Fruit fly (Drosophila melanogaster) whole organism, embryonic: Measurements from ENCODE around the gene cana.

Experiments used
- ATbp ChIP-seq: fragments of 200-800 bp; sonication (Bioruptor generic); optimal IDR thresholded peaks from 2 replicates; lab custom pipeline; 2017; ENCODE audit warnings: missing biosample characterization, mild to moderate bottlenecking, missing genetic modification characterization, missing genetic modification reagents
- CG10147 ChIP-seq: fragments of 200-800 bp; sonication (Bioruptor generic); optimal IDR thresholded peaks from 2 replicates; lab custom pipeline; 2019; ENCODE audit warnings: missing biosample characterization, mild to moderate bottlenecking, missing genetic modification characterization, moderate library complexity
- CG10209 ChIP-seq: fragments of 200-800 bp; sonication (Bioruptor generic); optimal IDR thresholded peaks from 3 replicates; lab custom pipeline; 2017; ENCODE audit warnings: missing biosample characterization, mild to moderate bottlenecking, missing genetic modification characterization, missing genetic modification reagents
- CG10267 ChIP-seq: fragments of 200-800 bp; sonication (Bioruptor generic); optimal IDR thresholded peaks from 2 replicates; lab custom pipeline; 2018; ENCODE audit warnings: missing biosample characterization, mild to moderate bottlenecking, missing genetic modification characterization, moderate library complexity
- CG10431 ChIP-seq: fragments of 200-800 bp; sonication (Bioruptor generic); optimal IDR thresholded peaks from 3 replicates; lab custom pipeline; 2018; ENCODE audit warnings: missing biosample characterization, mild to moderate bottlenecking, missing genetic modification characterization
- CG12071 ChIP-seq: fragments of 200-800 bp; sonication (Bioruptor generic); optimal IDR thresholded peaks from 3 replicates; lab custom pipeline; 2018; ENCODE audit warnings: missing biosample characterization, mild to moderate bottlenecking, missing genetic modification characterization
- CG13424 ChIP-seq: fragments of 200-800 bp; sonication (Bioruptor generic); optimal IDR thresholded peaks from 2 replicates; lab custom pipeline; 2019; ENCODE audit warnings: missing biosample characterization, mild to moderate bottlenecking, missing genetic modification characterization, moderate library complexity
- CG14050 ChIP-seq: fragments of 200-800 bp; sonication (Bioruptor generic); IDR thresholded peaks from 3 replicates; pipeline ENCODE4 v1.3.6; 2022; ENCODE audit warnings: missing biosample characterization, missing genetic modification characterization
- CG15514 ChIP-seq: fragments of 200-800 bp; sonication (Bioruptor generic); optimal IDR thresholded peaks from 3 replicates; lab custom pipeline; 2017; ENCODE audit warnings: missing biosample characterization, missing genetic modification characterization, mild to moderate bottlenecking, moderate library complexity, missing genetic modification reagents
- CG15696 ChIP-seq: fragments of 200-800 bp; sonication (Bioruptor generic); optimal IDR thresholded peaks from 2 replicates; lab custom pipeline; 2019; ENCODE audit warnings: missing biosample characterization, mild to moderate bottlenecking, missing genetic modification characterization, moderate library complexity
- CG1603 ChIP-seq: fragments of 200-800 bp; sonication (Bioruptor generic); optimal IDR thresholded peaks from 2 replicates; lab custom pipeline; 2019; ENCODE audit warnings: missing biosample characterization, mild to moderate bottlenecking, missing genetic modification characterization, moderate library complexity
- CG2116 ChIP-seq: fragments of 200-800 bp; sonication (Bioruptor generic); optimal IDR thresholded peaks from 3 replicates; lab custom pipeline; 2018; ENCODE audit warnings: missing biosample characterization, mild to moderate bottlenecking, missing genetic modification characterization
- CG2202 ChIP-seq: fragments of 200-800 bp; sonication (Bioruptor generic); optimal IDR thresholded peaks from 2 replicates; lab custom pipeline; 2018; ENCODE audit warnings: missing biosample characterization, mild to moderate bottlenecking, missing genetic modification characterization
- CG30020 ChIP-seq: fragments of 200-800 bp; optimal IDR thresholded peaks from 2 replicates; lab custom pipeline; 2019; ENCODE audit warnings: missing biosample characterization, mild to moderate bottlenecking, missing genetic modification characterization, moderate library complexity
- CG34422 ChIP-seq: fragments of 200-800 bp; sonication (Bioruptor generic); IDR thresholded peaks from 3 replicates; pipeline ENCODE4 v1.3.6; 2022; ENCODE audit warnings: missing biosample characterization, missing genetic modification characterization
- CG4617 ChIP-seq: fragments of 200-800 bp; sonication (Bioruptor generic); optimal IDR thresholded peaks from 3 replicates; lab custom pipeline; 2016; ENCODE audit warnings: missing biosample characterization, missing genetic modification characterization, borderline replicate concordance
- CG6689 ChIP-seq: fragments of 200-800 bp; sonication (Bioruptor generic); IDR thresholded peaks from 2 replicates; pipeline ENCODE4 v1.3.6; 2022; ENCODE audit warnings: missing biosample characterization, missing genetic modification characterization
- CG9437 ChIP-seq: fragments of 200-800 bp; sonication (Bioruptor generic); optimal IDR thresholded peaks from 2 replicates; lab custom pipeline; 2018; ENCODE audit warnings: missing biosample characterization, mild to moderate bottlenecking, missing genetic modification characterization
- CG9932 ChIP-seq: fragments of 200-800 bp; sonication (Bioruptor generic); IDR thresholded peaks from 2 replicates; pipeline ENCODE4 v1.3.6; 2022; ENCODE audit warnings: missing biosample characterization, missing genetic modification characterization
- CHES-1-like ChIP-seq: fragments of 200-800 bp; sonication (Bioruptor generic); optimal IDR thresholded peaks from 2 replicates; lab custom pipeline; 2016; ENCODE audit warnings: missing biosample characterization, missing genetic modification characterization
- Dek ChIP-seq: fragments of 200-800 bp; sonication (Bioruptor generic); optimal IDR thresholded peaks from 3 replicates; lab custom pipeline; 2019; ENCODE audit warnings: missing biosample characterization, mild to moderate bottlenecking, missing genetic modification characterization, moderate library complexity
- Dfd ChIP-seq, 2 experiments: fragments of >200 bp; optimal IDR thresholded peaks; 2 replicates each; lab custom pipeline; 2017; ENCODE audit warnings: missing biosample characterization in 2 of 2, missing genetic modification characterization in 2 of 2
- Dp ChIP-seq: fragments of 200-800 bp; sonication (Bioruptor generic); optimal IDR thresholded peaks from 2 replicates; lab custom pipeline; 2018; ENCODE audit warnings: missing biosample characterization, mild to moderate bottlenecking, missing genetic modification characterization, moderate library complexity
- Mad ChIP-seq: fragments of 200-800 bp; sonication (Bioruptor generic); optimal IDR thresholded peaks from 2 replicates; lab custom pipeline; 2016; ENCODE audit warnings: missing biosample characterization, missing genetic modification characterization
- Myb ChIP-seq: fragments of 200-800 bp; sonication (Bioruptor generic); optimal IDR thresholded peaks from 2 replicates; lab custom pipeline; 2016; ENCODE audit warnings: missing biosample characterization, missing genetic modification characterization
- Neu2 ChIP-seq: fragments of 200-800 bp; sonication (Bioruptor generic); optimal IDR thresholded peaks from 3 replicates; lab custom pipeline; 2016; ENCODE audit warnings: missing biosample characterization, missing genetic modification characterization, borderline replicate concordance
- NfI ChIP-seq: fragments of 200-800 bp; sonication (Bioruptor generic); optimal IDR thresholded peaks from 3 replicates; lab custom pipeline; 2018; ENCODE audit warnings: missing biosample characterization, mild to moderate bottlenecking, missing genetic modification characterization, moderate library complexity
- Oli ChIP-seq: fragments of 200-800 bp; sonication (Bioruptor generic); optimal IDR thresholded peaks from 2 replicates; lab custom pipeline; 2018; ENCODE audit warnings: missing biosample characterization, mild to moderate bottlenecking, missing genetic modification characterization, moderate library complexity
- Side ChIP-seq: fragments of 200-800 bp; sonication (Bioruptor generic); optimal IDR thresholded peaks from 2 replicates; lab custom pipeline; 2016; ENCODE audit warnings: missing biosample characterization, missing genetic modification characterization
- Six4 ChIP-seq: fragments of 200-800 bp; sonication (Bioruptor generic); optimal IDR thresholded peaks from 2 replicates; lab custom pipeline; 2016; ENCODE audit warnings: missing biosample characterization, missing genetic modification characterization
- Sox102F ChIP-seq: fragments of 200-800 bp; sonication (Bioruptor generic); optimal IDR thresholded peaks from 2 replicates; lab custom pipeline; 2018; ENCODE audit warnings: missing biosample characterization, mild to moderate bottlenecking, missing genetic modification characterization, moderate library complexity
- TFAM ChIP-seq: fragments of 200-800 bp; sonication (Bioruptor generic); optimal IDR thresholded peaks from 2 replicates; lab custom pipeline; 2017; ENCODE audit warnings: missing biosample characterization, missing genetic modification characterization, inconsistent platforms
- YL-1 ChIP-seq: fragments of 200-800 bp; sonication (Bioruptor generic); optimal IDR thresholded peaks from 3 replicates; lab custom pipeline; 2017; ENCODE audit warnings: missing biosample characterization, mild to moderate bottlenecking, missing genetic modification characterization
- amos ChIP-seq: fragments of 200-800 bp; sonication (Bioruptor generic); IDR thresholded peaks from 2 replicates; pipeline ENCODE4 v1.3.6; 2022; ENCODE audit warnings: missing biosample characterization, missing genetic modification characterization; ENCODE audit not compliant: partially characterized antibody
- chm ChIP-seq: fragments of 200-800 bp; sonication (Bioruptor generic); IDR thresholded peaks from 2 replicates; pipeline ENCODE4 v1.3.6; 2022; ENCODE audit warnings: missing biosample characterization, missing genetic modification characterization
- crp ChIP-seq, 2 experiments: fragments of 200-800 bp; sonication (Bioruptor generic); optimal IDR thresholded peaks; 2 replicates in 1 of 2; 3 replicates in 1 of 2; lab custom pipeline; 2017; ENCODE audit warnings: missing biosample characterization in 2 of 2, missing genetic modification characterization in 2 of 2, mild to moderate bottlenecking in 1 of 2, moderate library complexity in 1 of 2
- cwo ChIP-seq: fragments of 200-800 bp; sonication (Bioruptor generic); optimal IDR thresholded peaks from 3 replicates; lab custom pipeline; 2017; ENCODE audit warnings: missing biosample characterization, missing genetic modification characterization, mild to moderate bottlenecking, moderate library complexity, missing genetic modification reagents
- dm ChIP-seq: fragments of 200-800 bp; sonication (Bioruptor generic); optimal IDR thresholded peaks from 3 replicates; lab custom pipeline; 2016; ENCODE audit warnings: missing biosample characterization, missing genetic modification characterization
- dysf ChIP-seq: fragments of 200-800 bp; sonication (Bioruptor generic); IDR thresholded peaks from 3 replicates; pipeline ENCODE4 v1.3.6; 2022; ENCODE audit warnings: missing biosample characterization, missing genetic modification characterization
- kay ChIP-seq: fragments of 200-800 bp; sonication (Bioruptor generic); optimal IDR thresholded peaks from 2 replicates; lab custom pipeline; 2016; ENCODE audit warnings: missing biosample characterization, missing genetic modification characterization
- klu ChIP-seq: fragments of 200-800 bp; sonication (Bioruptor generic); IDR thresholded peaks from 2 replicates; pipeline ENCODE4 v1.3.6; 2022; ENCODE audit warnings: missing biosample characterization, missing genetic modification characterization
- lab ChIP-seq: fragments of 200-800 bp; sonication (Bioruptor generic); optimal IDR thresholded peaks from 3 replicates; lab custom pipeline; 2017; ENCODE audit warnings: missing biosample characterization, missing genetic modification characterization, mild to moderate bottlenecking, moderate library complexity, missing genetic modification reagents
- peb ChIP-seq: fragments of 200-800 bp; sonication (Bioruptor generic); IDR thresholded peaks from 2 replicates; pipeline ENCODE4 v1.3.6; 2022; ENCODE audit warnings: missing biosample characterization, missing genetic modification characterization
- pnt ChIP-seq: fragments of 200-800 bp; sonication (Bioruptor generic); optimal IDR thresholded peaks from 3 replicates; lab custom pipeline; 2016; ENCODE audit warnings: missing biosample characterization, missing genetic modification characterization
- pros ChIP-seq: fragments of 200-800 bp; sonication (Bioruptor generic); optimal IDR thresholded peaks from 3 replicates; lab custom pipeline; 2019; ENCODE audit warnings: missing biosample characterization, mild to moderate bottlenecking, missing genetic modification characterization, moderate library complexity
- sob ChIP-seq: fragments of 200-800 bp; sonication (Bioruptor generic); IDR thresholded peaks from 2 replicates; pipeline ENCODE4 v1.3.6; 2022; ENCODE audit warnings: missing biosample characterization, missing genetic modification characterization
- tll ChIP-seq, 2 experiments: fragments of 200-800 bp in 1 of 2; fragments of >200 bp in 1 of 2; sonication (Bioruptor generic) in 1 of 2; optimal IDR thresholded peaks; 2 replicates each; lab custom pipeline; 2017 to 2019; ENCODE audit warnings: missing biosample characterization in 2 of 2, missing genetic modification characterization in 2 of 2, mild to moderate bottlenecking in 1 of 2, moderate library complexity in 1 of 2
- trem ChIP-seq: fragments of 200-800 bp; optimal IDR thresholded peaks from 3 replicates; lab custom pipeline; 2019; ENCODE audit warnings: missing biosample characterization, mild to moderate bottlenecking, missing genetic modification characterization, moderate library complexity
- tx ChIP-seq: fragments of 200-800 bp; sonication (Bioruptor generic); optimal IDR thresholded peaks from 2 replicates; lab custom pipeline; 2016; ENCODE audit warnings: missing biosample characterization, missing genetic modification characterization
- zf30C ChIP-seq: fragments of 200-800 bp; sonication (Bioruptor generic); optimal IDR thresholded peaks from 3 replicates; lab custom pipeline; 2018; ENCODE audit warnings: missing biosample characterization, mild to moderate bottlenecking, missing genetic modification characterization

cana gene

dm6 chr2L:11277927-11278351 lies 8.4 kb downstream of the cana start, which contains the start of gene CG33695 (continued):
- TF ChIP-seq CG6689 (GFP tag; lab: Robert Waterston, UW) (no peak), CG12071 (GFP tag; lab: Kevin White, UChicago) (no peak), cwo (no peak), CG10431 (GFP tag; lab: Kevin White, UChicago) (peak; percentile 9), Neu2 (GFP tag; lab: Kevin White, UChicago) (peak; percentile 3), Side (GFP tag; lab: Kevin White, UChicago) (peak; percentile 68), CG15696 (tag; lab: Kevin White, UChicago) (no peak), Dek (tag; lab: Kevin White, UChicago) (peak; percentile 0), YL-1 (GFP tag; lab: Kevin White, UChicago) (peak; percentile 91), Dfd (GFP tag; optimal IDR thresholded peaks at IDR 0.05; lab: Kevin White, UChicago) (no peak), CG30020 (tag; lab: Kevin White, UChicago) (peak; percentile 5), CG34422 (peak; percentile 43; the same call in 1 of the 3 replicates), tx (peak; percentile 57), Oli (tag; lab: Kevin White, UChicago) (peak; percentile 5), pros (GFP tag; lab: Kevin White, UChicago) (no peak), klu (GFP tag; lab: Robert Waterston, UW) (0 out of 2 replicates have a peak, but pooled peaks have one; percentile 17), NfI (peak; percentile 64), ATbp (GFP tag; lab: Kevin White, UChicago) (no peak), tll (GFP tag; optimal IDR thresholded peaks at IDR 0.05; lab: Kevin White, UChicago) (peak in 1 of 2 experiments; percentile 29), CG2202 (tag; lab: Kevin White, UChicago) (peak; percentile 9), CG13424 (peak; percentile 11), dm (GFP tag; lab: Kevin White, UChicago) (peak; percentile 59), peb (GFP tag; lab: Robert Waterston, UW) (no peak), dysf (peak; percentile 53; the same call in 1 of the 3 replicates), CG15514 (GFP tag; lab: Kevin White, UChicago) (peak; percentile 86), Six4 (GFP tag; lab: Kevin White, UChicago) (peak; percentile 44), Sox102F (no peak), CG10209 (GFP tag; lab: Kevin White, UChicago) (peak; percentile 62), chm (GFP tag; lab: Robert Waterston, UW) (peak; percentile 65; the same call in 1 of the 2 replicates), CG9437 (peak; percentile 96), CG10147 (GFP tag; lab: Kevin White, UChicago) (no peak), lab (no peak)

dm6 chr2L:11280090-11280489 lies 10.5 kb downstream of the cana start, which contains the start of gene Ppt2:
Gene Ppt2 (plus strand): TSS chr2L:11280298.
- TF ChIP-seq zf30C (GFP tag; lab: Kevin White, UChicago) (no peak), amos (peak; percentile 25; the same call in 1 of the 2 replicates), CG1603 (peak; percentile 77), CHES-1-like (peak; percentile 57), pnt (GFP tag; lab: Kevin White, UChicago) (no peak), CG14050 (GFP tag; lab: Robert Waterston, UW) (no peak), sob (GFP tag; lab: Robert Waterston, UW) (peak; percentile 52; the same call in 1 of the 2 replicates), CG10267 (peak; percentile 28), CG9932 (GFP tag; lab: Robert Waterston, UW) (no peak), CG2116 (peak; percentile 57), CG4617 (GFP tag; lab: Kevin White, UChicago) (peak; percentile 71), TFAM (GFP tag; lab: Kevin White, UChicago) (no peak), crp (GFP tag; optimal IDR thresholded peaks at IDR 0.05; lab: Kevin White, UChicago) (no peak), Myb (GFP tag; lab: Kevin White, UChicago) (peak; percentile 84), Dp (peak; percentile 91), kay (no peak), Mad (no peak), trem (tag; lab: Kevin White, UChicago) (peak; percentile 24)
